Worm (Caenorhabditis elegans) whole organism, late embryonic: Measurements from ENCODE around the gene vha-7.
"Not testable (repeated sequence)": the region's sequence is repeated elsewhere in the genome, so short reads cannot be mapped to it uniquely, and the experiment has no call there.

Experiments used
- ceh-24 ChIP-seq: sonication (generic microtip); optimal IDR thresholded peaks from 2 replicates; lab custom pipeline; 2016; ENCODE audit warnings: mild to moderate bottlenecking, missing genetic modification characterization, missing compliant biosample characterization
- pqm-1 ChIP-seq: sonication (generic microtip); optimal IDR thresholded peaks from 2 replicates; lab custom pipeline; 2016; ENCODE audit warnings: missing genetic modification characterization, missing compliant biosample characterization

DNA sequence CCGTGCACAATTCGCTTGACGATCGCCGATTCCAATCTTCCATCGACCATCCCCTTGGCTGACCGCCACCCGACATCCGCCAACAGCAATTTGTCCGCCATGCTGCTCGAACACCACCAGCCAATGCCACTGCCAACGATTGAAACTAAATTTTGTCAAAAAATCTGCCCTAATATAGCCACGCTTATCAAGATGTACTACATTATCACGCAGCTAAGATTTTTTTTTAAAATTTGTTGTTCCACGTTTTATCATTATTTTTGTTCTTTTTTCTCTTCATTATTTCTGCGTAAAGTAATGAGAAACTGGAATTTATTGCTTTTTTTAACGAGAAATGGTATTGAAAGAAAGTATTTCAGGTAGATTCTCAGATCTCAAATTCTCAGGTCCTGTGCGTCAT lies 951 bp upstream of the vha-7 start, which contains the start of gene C26H9A.3:
- not testable (repeated sequence) for TF ChIP-seq pqm-1, ceh-24 (tag; lab: Kevin White, UChicago)
